Fruit fly (Drosophila melanogaster) whole organism, embryonic: ENCODE results near the gene Pex5.

Experiments used
- B-H2 ChIP-seq: fragments of 200-800 bp; sonication (Bioruptor generic); optimal IDR thresholded peaks from 2 replicates; lab custom pipeline; 2018; ENCODE audit warnings: missing biosample characterization, mild to moderate bottlenecking, missing genetic modification characterization
- CG10543 ChIP-seq: fragments of 200-800 bp; sonication (Bioruptor generic); optimal IDR thresholded peaks from 3 replicates; lab custom pipeline; 2017; ENCODE audit warnings: missing biosample characterization, mild to moderate bottlenecking, missing genetic modification characterization, moderate library complexity
- CG11085 ChIP-seq: fragments of 200-800 bp; sonication (Bioruptor generic); IDR thresholded peaks from 2 replicates; pipeline ENCODE4 v1.3.6; 2022; ENCODE audit warnings: missing biosample characterization, missing genetic modification characterization
- CG11504 ChIP-seq: fragments of 200-800 bp; sonication (Bioruptor generic); optimal IDR thresholded peaks from 3 replicates; lab custom pipeline; 2019; ENCODE audit warnings: missing biosample characterization, mild to moderate bottlenecking, missing genetic modification characterization, moderate library complexity
- CG12155 ChIP-seq: fragments of 200-800 bp; sonication (Bioruptor generic); optimal IDR thresholded peaks from 3 replicates; lab custom pipeline; 2016; ENCODE audit warnings: missing biosample characterization, missing genetic modification characterization
- CG1233 ChIP-seq: fragments of 200-800 bp; sonication (Bioruptor generic); optimal IDR thresholded peaks from 4 replicates; lab custom pipeline; 2018; ENCODE audit warnings: missing biosample characterization, mild to moderate bottlenecking, missing genetic modification characterization
- CG12942 ChIP-seq: fragments of 200-800 bp; sonication (Bioruptor generic); optimal IDR thresholded peaks from 3 replicates; lab custom pipeline; 2016; ENCODE audit warnings: missing biosample characterization, missing genetic modification characterization
- CG15011 ChIP-seq: fragments of 200-800 bp; sonication (Bioruptor generic); optimal IDR thresholded peaks from 3 replicates; lab custom pipeline; 2018; ENCODE audit warnings: missing biosample characterization, mild to moderate bottlenecking, missing genetic modification characterization
- CG1602 ChIP-seq: fragments of 200-800 bp; sonication (Bioruptor generic); optimal IDR thresholded peaks from 3 replicates; lab custom pipeline; 2016; ENCODE audit warnings: missing biosample characterization, missing genetic modification characterization
- CG17385 ChIP-seq: fragments of 200-800 bp; sonication (Bioruptor generic); optimal IDR thresholded peaks from 3 replicates; lab custom pipeline; 2018; ENCODE audit warnings: missing biosample characterization, mild to moderate bottlenecking, missing genetic modification characterization
- CG17612 ChIP-seq: fragments of 200-800 bp; sonication (Bioruptor generic); IDR thresholded peaks from 2 replicates; pipeline ENCODE4 v1.3.6; 2022; ENCODE audit warnings: missing biosample characterization, missing genetic modification characterization
- CG18011 ChIP-seq: fragments of 200-800 bp; sonication (Bioruptor generic); optimal IDR thresholded peaks from 2 replicates; lab custom pipeline; 2017; ENCODE audit warnings: missing biosample characterization, missing genetic modification characterization, mild to moderate bottlenecking, moderate library complexity, missing genotype
- CG2120 ChIP-seq: fragments of 200-800 bp; sonication (Bioruptor generic); optimal IDR thresholded peaks from 3 replicates; lab custom pipeline; 2016; ENCODE audit warnings: missing biosample characterization, missing genetic modification characterization
- CG2202 ChIP-seq: fragments of 200-800 bp; sonication (Bioruptor generic); optimal IDR thresholded peaks from 2 replicates; lab custom pipeline; 2018; ENCODE audit warnings: missing biosample characterization, mild to moderate bottlenecking, missing genetic modification characterization
- CG30403 ChIP-seq: fragments of 200-800 bp; sonication (Bioruptor generic); optimal IDR thresholded peaks from 3 replicates; lab custom pipeline; 2016; ENCODE audit warnings: missing biosample characterization, missing genetic modification characterization
- CG30431 ChIP-seq: fragments of 200-800 bp; sonication (Bioruptor generic); optimal IDR thresholded peaks from 2 replicates; lab custom pipeline; 2017; ENCODE audit warnings: missing biosample characterization, missing genetic modification characterization
- CG43689 ChIP-seq: fragments of 200-800 bp; sonication (Bioruptor generic); IDR thresholded peaks from 2 replicates; pipeline ENCODE4 v1.3.6; 2022; ENCODE audit warnings: missing biosample characterization, missing genetic modification characterization
- CG4404 ChIP-seq: fragments of 200-800 bp; sonication (Bioruptor generic); IDR thresholded peaks from 2 replicates; pipeline ENCODE4 v1.3.6; 2022; ENCODE audit warnings: missing biosample characterization, missing genetic modification characterization
- CG6854 ChIP-seq: fragments of 200-800 bp; sonication (Bioruptor generic); optimal IDR thresholded peaks from 3 replicates; lab custom pipeline; 2017; ENCODE audit warnings: missing biosample characterization, mild to moderate bottlenecking, missing genetic modification characterization
- CG9437 ChIP-seq: fragments of 200-800 bp; sonication (Bioruptor generic); optimal IDR thresholded peaks from 2 replicates; lab custom pipeline; 2018; ENCODE audit warnings: missing biosample characterization, mild to moderate bottlenecking, missing genetic modification characterization
- CG9727 ChIP-seq: fragments of 200-800 bp; sonication (Bioruptor generic); optimal IDR thresholded peaks from 3 replicates; lab custom pipeline; 2017; ENCODE audit warnings: missing biosample characterization, mild to moderate bottlenecking, missing genetic modification characterization
- D19A ChIP-seq: fragments of 200-800 bp; optimal IDR thresholded peaks from 3 replicates; lab custom pipeline; 2019; ENCODE audit warnings: missing biosample characterization, mild to moderate bottlenecking, missing genetic modification characterization, moderate library complexity
- Deaf1 ChIP-seq: fragments of 200-800 bp; optimal IDR thresholded peaks from 3 replicates; lab custom pipeline; 2019; ENCODE audit warnings: missing biosample characterization, mild to moderate bottlenecking, missing genetic modification characterization, moderate library complexity
- Dp ChIP-seq: fragments of 200-800 bp; sonication (Bioruptor generic); optimal IDR thresholded peaks from 2 replicates; lab custom pipeline; 2018; ENCODE audit warnings: missing biosample characterization, mild to moderate bottlenecking, missing genetic modification characterization, moderate library complexity
- Dref ChIP-seq: fragments of 200-800 bp; sonication (Bioruptor generic); IDR thresholded peaks from 2 replicates; pipeline ENCODE4 v1.3.6; 2022; ENCODE audit warnings: missing biosample characterization, missing genetic modification characterization
- HLH4C ChIP-seq: fragments of 200-800 bp; sonication (Bioruptor generic); IDR thresholded peaks from 3 replicates; pipeline ENCODE4 v1.3.6; 2022; ENCODE audit warnings: missing biosample characterization, missing genetic modification characterization; ENCODE audit not compliant: partially characterized antibody
- Side ChIP-seq: fragments of 200-800 bp; sonication (Bioruptor generic); optimal IDR thresholded peaks from 2 replicates; lab custom pipeline; 2016; ENCODE audit warnings: missing biosample characterization, missing genetic modification characterization
- ap ChIP-seq: fragments of 200-800 bp; sonication (Bioruptor generic); IDR thresholded peaks from 2 replicates; pipeline ENCODE4 v1.3.6; 2022; ENCODE audit warnings: missing biosample characterization, missing genetic modification characterization
- ash1 ChIP-seq: fragments of 200-800 bp; sonication (Bioruptor generic); optimal IDR thresholded peaks from 2 replicates; lab custom pipeline; 2018; ENCODE audit warnings: missing biosample characterization, mild to moderate bottlenecking, missing genetic modification characterization
- az2 ChIP-seq: fragments of 200-800 bp; sonication (Bioruptor generic); optimal IDR thresholded peaks from 3 replicates; lab custom pipeline; 2016; ENCODE audit warnings: missing biosample characterization, missing genetic modification characterization
- bcd ChIP-seq: fragments of 200-800 bp; sonication (Bioruptor generic); optimal IDR thresholded peaks from 2 replicates; lab custom pipeline; 2017; ENCODE audit warnings: missing biosample characterization, mild to moderate bottlenecking, missing genetic modification characterization
- bowl ChIP-seq: fragments of 200-800 bp; sonication (Bioruptor generic); IDR thresholded peaks from 2 replicates; pipeline ENCODE4 v1.3.6; 2022; ENCODE audit warnings: missing biosample characterization, missing genetic modification characterization
- cas ChIP-seq: fragments of 200-800 bp; sonication (Bioruptor generic); IDR thresholded peaks from 2 replicates; pipeline ENCODE4 v1.3.6; 2022; ENCODE audit warnings: missing biosample characterization, missing genetic modification characterization
- chm ChIP-seq: fragments of 200-800 bp; sonication (Bioruptor generic); IDR thresholded peaks from 2 replicates; pipeline ENCODE4 v1.3.6; 2022; ENCODE audit warnings: missing biosample characterization, missing genetic modification characterization
- crc ChIP-seq: fragments of 200-800 bp; sonication (Bioruptor generic); optimal IDR thresholded peaks from 2 replicates; lab custom pipeline; 2016; ENCODE audit warnings: missing biosample characterization, missing genetic modification characterization
- dan ChIP-seq: fragments of 200-800 bp; sonication (Bioruptor generic); IDR thresholded peaks from 2 replicates; pipeline ENCODE4 v1.3.6; 2022; ENCODE audit warnings: missing biosample characterization, missing genetic modification characterization
- dimm ChIP-seq: fragments of 200-800 bp; sonication (Bioruptor generic); IDR thresholded peaks from 2 replicates; pipeline ENCODE4 v1.3.6; 2022; ENCODE audit warnings: missing biosample characterization, missing genetic modification characterization
- disco-r ChIP-seq: fragments of 200-800 bp; sonication (Bioruptor generic); optimal IDR thresholded peaks from 2 replicates; lab custom pipeline; 2016; ENCODE audit warnings: missing biosample characterization, missing genetic modification characterization
- esg ChIP-seq: fragments of 200-800 bp; sonication (Bioruptor generic); conservative IDR thresholded peaks from 2 replicates; pipeline ENCODE4 v1.3.6; 2022; ENCODE audit warnings: missing biosample characterization, missing genetic modification characterization
- ewg ChIP-seq: fragments of 200-800 bp; sonication (Bioruptor generic); optimal IDR thresholded peaks from 3 replicates; lab custom pipeline; 2017; ENCODE audit warnings: mild to moderate bottlenecking, missing biosample characterization, missing genetic modification reagents, missing genetic modification characterization
- fd102C ChIP-seq: fragments of 200-800 bp; sonication (Bioruptor generic); optimal IDR thresholded peaks from 2 replicates; lab custom pipeline; 2018; ENCODE audit warnings: missing biosample characterization, mild to moderate bottlenecking, missing genetic modification characterization, moderate library complexity
- gt ChIP-seq: fragments of 200-800 bp; sonication (Bioruptor generic); IDR thresholded peaks from 2 replicates; pipeline ENCODE4 v1.3.6; 2022; ENCODE audit warnings: missing biosample characterization, missing genetic modification characterization
- insv ChIP-seq, 2 experiments: fragments of 200-800 bp; sonication (Bioruptor generic); optimal IDR thresholded peaks; 3 replicates each; lab custom pipeline; 2016 to 2018; ENCODE audit warnings: missing biosample characterization in 2 of 2, missing genetic modification characterization in 2 of 2
- lmd ChIP-seq: fragments of 200-800 bp; sonication (Bioruptor generic); IDR thresholded peaks from 2 replicates; pipeline ENCODE4 v1.3.6; 2022; ENCODE audit warnings: missing biosample characterization, missing genetic modification characterization
- odd ChIP-seq: fragments of 200-800 bp; sonication (Bioruptor generic); optimal IDR thresholded peaks from 2 replicates; lab custom pipeline; 2017; ENCODE audit warnings: missing biosample characterization, mild to moderate bottlenecking, missing genetic modification characterization
- prd ChIP-seq, 3 experiments: fragments of >200 bp in 2 of 3; fragments of 200-800 bp in 1 of 3; sonication (Bioruptor generic) in 1 of 3; optimal IDR thresholded peaks in 2 of 3; IDR thresholded peaks in 1 of 3; 2 replicates in 2 of 3; 3 replicates in 1 of 3; pipeline versions ENCODE4 v1.3.6 to Lab custom; 2017 to 2022; ENCODE audit warnings: missing biosample characterization in 1 of 3, missing genetic modification characterization in 1 of 3
- pum ChIP-seq: fragments of 200-800 bp; sonication (Bioruptor generic); optimal IDR thresholded peaks from 2 replicates; lab custom pipeline; 2016; ENCODE audit warnings: missing biosample characterization, missing genetic modification characterization
- ranshi ChIP-seq: fragments of 200-800 bp; sonication (Bioruptor generic); IDR thresholded peaks from 2 replicates; pipeline ENCODE4 v1.3.6; 2022; ENCODE audit warnings: missing biosample characterization, missing genetic modification characterization
- salm ChIP-seq: fragments of 200-800 bp; sonication (Bioruptor generic); optimal IDR thresholded peaks from 2 replicates; lab custom pipeline; 2018; ENCODE audit warnings: missing biosample characterization, mild to moderate bottlenecking, missing genetic modification characterization
- sens ChIP-seq: fragments of 200-800 bp; sonication (Bioruptor generic); peaks from one replicate; lab custom pipeline; 2016; ENCODE audit warnings: missing biosample characterization, missing genetic modification characterization
- vnd ChIP-seq: fragments of 200-800 bp; sonication (Bioruptor generic); IDR thresholded peaks from 3 replicates; pipeline ENCODE4 v1.3.6; 2022; ENCODE audit warnings: missing biosample characterization, missing genetic modification characterization; ENCODE audit not compliant: partially characterized antibody
- wdn ChIP-seq: fragments of 200-800 bp; sonication (Bioruptor generic); IDR thresholded peaks from 2 replicates; pipeline ENCODE4 v1.3.6; 2022; ENCODE audit warnings: missing biosample characterization, missing genetic modification characterization

The Pex5 gene

DNA sequence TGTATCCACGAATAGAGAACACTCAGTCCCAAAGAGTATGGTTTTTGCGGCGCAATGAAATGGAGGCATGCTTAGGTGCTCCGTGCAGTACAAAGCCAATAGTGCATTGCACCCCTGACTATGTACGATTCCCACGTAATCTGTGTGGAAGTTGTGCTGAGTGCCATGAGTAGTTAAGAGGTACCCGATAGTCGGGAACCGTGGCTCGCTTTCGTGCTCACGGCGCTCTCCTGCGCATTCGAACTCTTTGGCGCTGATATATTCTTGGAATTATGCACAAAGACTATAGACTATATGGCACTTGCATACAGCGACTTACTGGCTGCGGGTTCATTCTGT is 44.3 kb downstream of the Pex5 start (continued):
- TF ChIP-seq CG11504 (tag; lab: Kevin White, UChicago) (peak; percentile 9), CG17612 (GFP tag; lab: Robert Waterston, UW) (no peak), CG1602 (GFP tag; lab: Kevin White, UChicago) (no peak), odd (GFP tag; lab: Kevin White, UChicago) (no peak), ash1 (no peak), wdn (GFP tag; lab: Robert Waterston, UW) (no peak), CG4404 (GFP tag; lab: Robert Waterston, UW) (no peak), gt (GFP tag; lab: Robert Waterston, UW) (no peak), bowl (GFP tag; lab: Robert Waterston, UW) (no peak), ewg (GFP tag; lab: Kevin White, UChicago) (no peak), CG2120 (GFP tag; lab: Kevin White, UChicago) (peak; percentile 28), ranshi (GFP tag; lab: Robert Waterston, UW) (no peak), salm (tag; lab: Kevin White, UChicago) (no peak), crc (GFP tag; lab: Kevin White, UChicago) (no peak), CG2202 (no peak), CG11085 (no peak), CG9437 (GFP tag; lab: Kevin White, UChicago) (no peak), CG30403 (no peak), Deaf1 (tag; lab: Kevin White, UChicago) (no peak), D19A (tag; lab: Kevin White, UChicago) (no peak), esg (GFP tag; lab: Robert Waterston, UW) (0 out of 2 replicates have a peak, but pooled peaks have one; percentile 9), CG17385 (GFP tag; lab: Kevin White, UChicago) (no peak), cas (GFP tag; lab: Robert Waterston, UW) (no peak), CG1233 (GFP tag; lab: Kevin White, UChicago) (no peak), disco-r (GFP tag; lab: Kevin White, UChicago) (no peak), Side (no peak), dan (GFP tag; lab: Robert Waterston, UW) (no peak), CG6854 (GFP tag; lab: Kevin White, UChicago) (no peak), dimm (GFP tag; lab: Robert Waterston, UW) (no peak), ap (GFP tag; lab: Robert Waterston, UW) (no peak), CG9727 (GFP tag; lab: Kevin White, UChicago) (no peak), pum (GFP tag; lab: Kevin White, UChicago) (no peak), insv (GFP tag; optimal IDR thresholded peaks at IDR 0.05; lab: Kevin White, UChicago) (no peak), prd (optimal IDR thresholded peaks at IDR 0.05; lab: Kevin White, UChicago) (no peak), prd (GFP tag; IDR thresholded peaks at IDR 0.05; lab: Robert Waterston, UW) (peak; percentile 30; the same call in 1 of the 3 replicates), chm (no peak), fd102C (GFP tag; lab: Kevin White, UChicago) (no peak), HLH4C (GFP tag; lab: Robert Waterston, UW) (0 out of 3 replicates have a peak, but pooled peaks have one; percentile 46), CG10543 (GFP tag; lab: Kevin White, UChicago) (no peak), CG43689 (GFP tag; lab: Robert Waterston, UW) (no peak), CG12942 (GFP tag; lab: Kevin White, UChicago) (no peak), az2 (GFP tag; lab: Kevin White, UChicago) (no peak), B-H2 (GFP tag; lab: Kevin White, UChicago) (no peak), lmd (GFP tag; lab: Robert Waterston, UW) (peak; percentile 23; the same call in 1 of the 2 replicates), CG30431 (no peak), Dref (GFP tag; lab: Robert Waterston, UW) (no peak), Dp (GFP tag; lab: Kevin White, UChicago) (no peak), CG18011 (GFP tag; lab: Kevin White, UChicago) (no peak), CG15011 (GFP tag; lab: Kevin White, UChicago) (no peak), vnd (GFP tag; lab: Robert Waterston, UW) (no peak), bcd (GFP tag; lab: Kevin White, UChicago) (no peak), sens (no peak), CG12155 (no peak)
